Fruit fly (Drosophila melanogaster) S2 (cell line): ENCODE data around the gene CG11396.

ENCODE experiments used
- CG8478 ChIP-seq: fragments of >200 bp; optimal IDR thresholded peaks from 2 replicates; lab custom pipeline; 2018
- CTCF ChIP-seq, 2 experiments: fragments of >200 bp; optimal IDR thresholded peaks; 2 replicates each; lab custom pipeline; 2018

DNA sequence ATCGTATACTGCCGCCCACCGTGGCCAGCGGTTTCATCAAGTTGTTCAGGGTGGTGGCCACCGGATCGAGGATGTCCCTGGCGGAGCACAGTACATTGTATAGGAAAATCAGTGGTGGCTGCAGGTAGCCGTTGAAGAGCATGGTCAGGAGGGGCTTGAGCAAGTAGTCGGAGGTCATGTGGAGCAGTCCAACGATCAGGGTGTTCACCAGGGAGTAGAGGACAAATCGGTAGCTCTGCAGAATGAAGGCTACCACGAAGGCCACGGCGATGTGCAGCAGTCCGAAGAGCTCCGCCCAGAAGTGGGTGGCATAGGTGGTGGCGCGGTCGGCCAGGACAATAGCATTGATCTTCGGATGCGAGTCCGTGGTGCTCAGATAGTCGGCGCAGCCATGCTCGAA, 9.4 kb upstream of the CG11396 start:
- no peak for TF ChIP-seq CG8478 (lab: Kevin White, UChicago)
- no peak for TF ChIP-seq CTCF (optimal IDR thresholded peaks at IDR 0.05; lab: Kevin White, UChicago)
